Worm (Caenorhabditis elegans): ENCODE results near the gene srd-33.

The srd-33 gene

ce11 chrV:4867535-4867934 is 4.6 kb upstream of the srd-33 start:
- TF ChIP-seq lin-13 (GFP tag; optimal IDR thresholded peaks at IDR 0.05) (no peak), lsy-2 (tag; optimal IDR thresholded peaks at IDR 0.05) (peak in 1 of 2 experiments; percentile 12)

ce11 chrV:4868698-4869097 is 3.4 kb upstream of the srd-33 start:
- TF ChIP-seq gmeb-1 (tag; optimal IDR thresholded peaks at IDR 0.05) = no peak
- TF ChIP-seq nhr-25 (tag; optimal IDR thresholded peaks at IDR 0.05) = no peak
- TF ChIP-seq C34F6.9 (tag; optimal IDR thresholded peaks at IDR 0.05) = no peak
- TF ChIP-seq peb-1 (tag; optimal IDR thresholded peaks at IDR 0.05) = no peak
- no peak for TF ChIP-seq dmd-4 (tag; optimal IDR thresholded peaks at IDR 0.05)
- TF ChIP-seq nhr-11 (tag; optimal IDR thresholded peaks at IDR 0.05) = no peak
- no peak for TF ChIP-seq zag-1 (tag; optimal IDR thresholded peaks at IDR 0.05)
- no peak for TF ChIP-seq ztf-1 (GFP tag; conservative IDR thresholded peaks at IDR 0.05)
- TF ChIP-seq elt-1 (tag; optimal IDR thresholded peaks at IDR 0.05) = no peak
- TF ChIP-seq blmp-1 (tag; optimal IDR thresholded peaks at IDR 0.05; ENCODE audit: insufficient read depth) = no peak
- TF ChIP-seq nhr-21 (tag; optimal IDR thresholded peaks at IDR 0.05) = no peak
- no peak for TF ChIP-seq nhr-12 (tag; optimal IDR thresholded peaks at IDR 0.05)
- TF ChIP-seq lin-13 (GFP tag; optimal IDR thresholded peaks at IDR 0.05) = no peak
- no peak for TF ChIP-seq lin-11 (tag; optimal IDR thresholded peaks at IDR 0.05)
- no peak for TF ChIP-seq mdl-1 (tag; optimal IDR thresholded peaks at IDR 0.05)
- TF ChIP-seq sma-9 (GFP tag; optimal IDR thresholded peaks at IDR 0.05) = no peak
- TF ChIP-seq sma-9 (tag; optimal IDR thresholded peaks at IDR 0.05) = no peak

ce11 chrV:4870627-4871026 is 1.5 kb upstream of the srd-33 start:
- TF ChIP-seq Y55F3AM.14 (GFP tag; optimal IDR thresholded peaks at IDR 0.05) (no peak), nhr-21 (tag; optimal IDR thresholded peaks at IDR 0.05) (peak; percentile 42), dmd-4 (tag; optimal IDR thresholded peaks at IDR 0.05) (no peak), lsy-2 (tag; optimal IDR thresholded peaks at IDR 0.05) (peak in 1 of 2 experiments; percentile 32), gmeb-1 (tag; optimal IDR thresholded peaks at IDR 0.05) (no peak), unc-62 (GFP tag; optimal IDR thresholded peaks at IDR 0.05) (no peak), nhr-11 (tag; optimal IDR thresholded peaks at IDR 0.05) (no peak)

- TF ChIP-seq nhr-10 (tag; optimal IDR thresholded peaks at IDR 0.05) (no peak), nhr-11 (tag; optimal IDR thresholded peaks at IDR 0.05) (no peak), egl-27 (tag; optimal IDR thresholded peaks at IDR 0.05) (no peak), unc-55 (GFP tag; optimal IDR thresholded peaks at IDR 0.05) (no peak), F13H6.1 (tag; optimal IDR thresholded peaks at IDR 0.05) (no peak), lin-11 (tag; optimal IDR thresholded peaks at IDR 0.05) (no peak), blmp-1 (tag; optimal IDR thresholded peaks at IDR 0.05; ENCODE audit: insufficient read depth) (no peak)
These were observed 5.5 kb downstream of the srd-33 start, which contains the start of gene T19H12.6 for ce11 chrV:4877587-4877986. Gene T19H12.6 (minus strand): TSS chrV:4877687.

- TF ChIP-seq mdl-1 (tag; optimal IDR thresholded peaks at IDR 0.05) = no peak
- TF ChIP-seq ztf-4 (tag; optimal IDR thresholded peaks at IDR 0.05) = no peak
- TF ChIP-seq nhr-129 (tag; optimal IDR thresholded peaks at IDR 0.05) = no peak
- TF ChIP-seq gmeb-1 (tag; optimal IDR thresholded peaks at IDR 0.05) = no peak
- TF ChIP-seq lin-39 (tag; optimal IDR thresholded peaks at IDR 0.05) = no peak
- no peak for TF ChIP-seq nhr-12 (tag; optimal IDR thresholded peaks at IDR 0.05)
- no peak for TF ChIP-seq sma-9 (GFP tag; optimal IDR thresholded peaks at IDR 0.05)
- TF ChIP-seq sma-9 (tag; optimal IDR thresholded peaks at IDR 0.05) = no peak
- no peak for TF ChIP-seq C34F6.9 (tag; optimal IDR thresholded peaks at IDR 0.05)
- TF ChIP-seq ama-1 (optimal IDR thresholded peaks at IDR 0.05) = no peak
- no peak for TF ChIP-seq peb-1 (tag; optimal IDR thresholded peaks at IDR 0.05)
- TF ChIP-seq fos-1 (tag; optimal IDR thresholded peaks at IDR 0.05) = no peak
These were observed 7.2 kb downstream of the srd-33 start, which contains the start of gene T19H12.15 for ce11 chrV:4879251-4879650. Gene T19H12.15 (minus strand): TSS chrV:4879351.

- no peak for TF ChIP-seq elt-1 (tag; optimal IDR thresholded peaks at IDR 0.05)
- no peak for TF ChIP-seq lin-39 (tag; optimal IDR thresholded peaks at IDR 0.05)
- TF ChIP-seq unc-39 (tag; optimal IDR thresholded peaks at IDR 0.05) = no peak
- TF ChIP-seq nhr-129 (tag; optimal IDR thresholded peaks at IDR 0.05) = no peak
- TF ChIP-seq mab-5 (tag; optimal IDR thresholded peaks at IDR 0.05) = no peak
- TF ChIP-seq egl-27 (tag; optimal IDR thresholded peaks at IDR 0.05) = no peak
- TF ChIP-seq dmd-4 (tag; optimal IDR thresholded peaks at IDR 0.05) = no peak
- TF ChIP-seq lsy-2 (tag; optimal IDR thresholded peaks at IDR 0.05) = no peak
- no peak for TF ChIP-seq nhr-77 (tag; optimal IDR thresholded peaks at IDR 0.05)
- no peak for TF ChIP-seq nhr-6 (tag; optimal IDR thresholded peaks at IDR 0.05)
- no peak for TF ChIP-seq crh-2 (tag; optimal IDR thresholded peaks at IDR 0.05)
These were observed 9.3 kb downstream of the srd-33 start, which contains the start of gene str-32 for ce11 chrV:4881377-4881776. Gene str-32 (minus strand): TSS chrV:4881477.

Data from whole organism, L2 larva.